Worm (Caenorhabditis elegans) whole organism, L4/young adult: ENCODE measurements around the gene ttc-7.

Source experiments
- W03F9.2 ChIP-seq: fragments of 150-350 bp; optimal IDR thresholded peaks from 2 replicates; lab custom pipeline; 2014; ENCODE audit warnings: missing biosample characterization, missing genetic modification characterization
- him-1 ChIP-seq: sonication (generic microtip); optimal IDR thresholded peaks from 2 replicates; lab custom pipeline; 2016; ENCODE audit warnings: missing genotype, missing genetic modification reagents, missing genetic modification characterization, missing compliant biosample characterization

DNA sequence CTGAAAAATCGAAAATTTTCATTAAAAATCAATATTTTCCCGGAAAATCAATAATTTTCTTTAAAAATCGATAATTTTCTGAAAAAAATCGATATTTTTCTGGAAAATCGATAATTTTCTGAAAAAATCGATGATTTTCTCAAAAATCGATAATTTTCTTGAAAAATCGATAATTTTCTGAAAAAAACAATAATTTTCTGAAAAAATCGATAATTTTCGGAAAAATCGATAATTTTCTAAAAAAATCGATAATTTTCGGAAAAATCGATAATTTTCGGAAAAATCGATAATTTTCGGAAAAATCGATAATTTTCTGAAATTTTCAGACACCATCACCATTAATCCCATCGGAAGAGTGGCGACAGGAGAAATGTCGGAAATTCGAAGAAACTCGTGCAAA is 18.7 kb downstream of the ttc-7 start:
- TF ChIP-seq W03F9.2 (tag; lab: Kevin White, UChicago): no peak
- no peak for TF ChIP-seq him-1
